Fruit fly (Drosophila melanogaster) whole organism, adult: ENCODE results near the gene CG8289.
A peak's percentile ranks its signal among the peaks of the same experiment; 100 is the strongest.

ENCODE experiments used
- CG11617 ChIP-seq: fragments of 200-800 bp; sonication (Bioruptor generic); optimal IDR thresholded peaks from 2 replicates; lab custom pipeline; 2017; ENCODE audit warnings: mild to moderate bottlenecking, missing biosample characterization, missing genetic modification reagents, missing genetic modification characterization
- CG12768 ChIP-seq: fragments of 200-800 bp; sonication (Bioruptor generic); optimal IDR thresholded peaks from 2 replicates; lab custom pipeline; 2017; ENCODE audit warnings: missing biosample characterization, missing genetic modification characterization, mild to moderate bottlenecking, moderate library complexity, missing genetic modification reagents
- CG14711 ChIP-seq: fragments of 200-800 bp; sonication (Bioruptor generic); optimal IDR thresholded peaks from 2 replicates; lab custom pipeline; 2018; ENCODE audit warnings: missing biosample characterization, mild to moderate bottlenecking, missing genetic modification characterization, moderate library complexity
- CG1620 ChIP-seq: fragments of 200-800 bp; sonication (Bioruptor generic); optimal IDR thresholded peaks from 2 replicates; lab custom pipeline; 2016; ENCODE audit warnings: missing biosample characterization, missing genetic modification characterization
- CG33017 ChIP-seq: fragments of 200-800 bp; sonication (Bioruptor generic); optimal IDR thresholded peaks from 2 replicates; lab custom pipeline; 2018; ENCODE audit warnings: missing biosample characterization, mild to moderate bottlenecking, missing genetic modification characterization, moderate library complexity
- CG5204 ChIP-seq: fragments of 200-800 bp; sonication (Bioruptor generic); optimal IDR thresholded peaks from 2 replicates; lab custom pipeline; 2016; ENCODE audit warnings: missing biosample characterization, missing genetic modification characterization
- CG7045 ChIP-seq: fragments of 200-800 bp; sonication (Bioruptor generic); optimal IDR thresholded peaks from 2 replicates; lab custom pipeline; 2017; ENCODE audit warnings: missing biosample characterization, mild to moderate bottlenecking, missing genetic modification characterization
- CG7101 ChIP-seq: fragments of 200-800 bp; sonication (Bioruptor generic); optimal IDR thresholded peaks from 2 replicates; lab custom pipeline; 2018; ENCODE audit warnings: missing biosample characterization, mild to moderate bottlenecking, missing genetic modification characterization, moderate library complexity
- Clk ChIP-seq: fragments of 200-800 bp; sonication (Bioruptor generic); optimal IDR thresholded peaks from 2 replicates; lab custom pipeline; 2017; ENCODE audit warnings: missing biosample characterization, missing genetic modification characterization
- Crg-1 ChIP-seq: fragments of 200-800 bp; sonication (Bioruptor generic); optimal IDR thresholded peaks from 2 replicates; lab custom pipeline; 2016; ENCODE audit warnings: missing biosample characterization, missing genetic modification characterization
- Hr96 ChIP-seq: fragments of 200-800 bp; sonication (Bioruptor generic); optimal IDR thresholded peaks from 2 replicates; lab custom pipeline; 2016; ENCODE audit warnings: missing biosample characterization, missing genetic modification characterization
- Mnt ChIP-seq: fragments of 200-800 bp; sonication (Bioruptor generic); optimal IDR thresholded peaks from 2 replicates; lab custom pipeline; 2016; ENCODE audit warnings: missing biosample characterization, mild to moderate bottlenecking, missing genetic modification characterization
- bab1 ChIP-seq: fragments of 200-800 bp; sonication (Bioruptor generic); optimal IDR thresholded peaks from 3 replicates; lab custom pipeline; 2019; ENCODE audit warnings: missing biosample characterization, mild to moderate bottlenecking, missing genetic modification characterization, moderate library complexity
- cic ChIP-seq: fragments of 200-800 bp; sonication (Bioruptor generic); optimal IDR thresholded peaks from 2 replicates; lab custom pipeline; 2017; ENCODE audit warnings: missing biosample characterization, mild to moderate bottlenecking, missing genetic modification characterization, moderate library complexity
- cnc ChIP-seq, 2 experiments: fragments of >200 bp; optimal IDR thresholded peaks; 2 replicates each; lab custom pipeline; 2017
- kay ChIP-seq: fragments of 200-800 bp; sonication (Bioruptor generic); peaks from one replicate; lab custom pipeline; 2016; ENCODE audit warnings: missing biosample characterization, missing genetic modification characterization, borderline replicate concordance
- ovo ChIP-seq: fragments of 200-800 bp; sonication (Bioruptor generic); optimal IDR thresholded peaks from 2 replicates; lab custom pipeline; 2016; ENCODE audit warnings: missing biosample characterization, missing genetic modification characterization
- pad ChIP-seq: fragments of 200-800 bp; sonication (Bioruptor generic); optimal IDR thresholded peaks from 3 replicates; lab custom pipeline; 2017; ENCODE audit warnings: missing biosample characterization, missing genetic modification characterization, mild to moderate bottlenecking, moderate library complexity, missing genetic modification reagents
- tj ChIP-seq: fragments of 200-800 bp; sonication (Bioruptor generic); optimal IDR thresholded peaks from 3 replicates; lab custom pipeline; 2017; ENCODE audit warnings: missing biosample characterization, mild to moderate bottlenecking, missing genetic modification characterization, moderate library complexity
- toe ChIP-seq: fragments of 200-800 bp; sonication (Bioruptor generic); optimal IDR thresholded peaks from 2 replicates; lab custom pipeline; 2016; ENCODE audit warnings: missing biosample characterization, missing genetic modification characterization

The CG8289 gene

dm6 chrX:17599330-17599729 lies 36.5 kb downstream of the CG8289 start, which contains the start of gene X11L:
TSS of gene X11L (plus strand) at chrX:17599608.
- TF ChIP-seq CG1620 (GFP tag; lab: Kevin White, UChicago) (peak; percentile 86), CG14711 (peak; percentile 61), kay (GFP tag; lab: Kevin White, UChicago) (no peak), cnc (optimal IDR thresholded peaks at IDR 0.05; lab: Kevin White, UChicago) (no peak), CG7101 (tag; lab: Kevin White, UChicago) (peak; percentile 77), cic (GFP tag; lab: Kevin White, UChicago) (peak; percentile 1), CG5204 (GFP tag; lab: Kevin White, UChicago) (peak; percentile 65), bab1 (GFP tag; lab: Kevin White, UChicago) (peak; percentile 73), Hr96 (GFP tag; lab: Kevin White, UChicago) (no peak), Clk (GFP tag; lab: Kevin White, UChicago) (no peak), ovo (GFP tag; lab: Kevin White, UChicago) (peak; percentile 36), Crg-1 (GFP tag; lab: Kevin White, UChicago) (peak; percentile 87), CG11617 (GFP tag; lab: Kevin White, UChicago) (peak; percentile 62), pad (GFP tag; lab: Kevin White, UChicago) (peak; percentile 67), Mnt (GFP tag; lab: Kevin White, UChicago) (peak; percentile 80), CG7045 (peak; percentile 41), toe (GFP tag; lab: Kevin White, UChicago) (peak; percentile 66), tj (GFP tag; lab: Kevin White, UChicago) (peak; percentile 40), CG12768 (peak; percentile 60), CG33017 (tag; lab: Kevin White, UChicago) (peak; percentile 19)

DNA sequence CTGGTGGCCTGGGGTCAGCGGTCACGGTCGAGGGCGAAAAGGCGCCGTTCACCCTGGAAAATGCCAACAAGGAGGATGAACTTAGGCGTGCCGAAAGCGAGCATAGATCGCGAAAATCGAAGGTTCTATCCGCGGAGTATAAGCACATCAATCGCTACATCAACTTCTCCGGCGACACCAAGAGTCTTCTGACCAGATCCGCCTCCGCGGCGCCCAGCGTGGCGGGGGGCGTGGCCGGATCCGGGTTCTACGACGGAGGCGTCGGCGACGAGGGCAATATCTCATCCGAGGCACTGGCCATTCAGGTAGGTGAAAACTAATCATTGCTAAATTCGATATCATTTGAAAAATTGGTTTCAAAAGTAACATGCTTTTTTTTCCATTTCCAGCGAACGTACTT lies 38.2 kb downstream of the CG8289 start:
- TF ChIP-seq CG5204 (GFP tag; lab: Kevin White, UChicago): no peak
- no peak for TF ChIP-seq CG11617 (GFP tag; lab: Kevin White, UChicago)
- no peak for TF ChIP-seq cnc (optimal IDR thresholded peaks at IDR 0.05; lab: Kevin White, UChicago)
- no peak for TF ChIP-seq bab1 (GFP tag; lab: Kevin White, UChicago)
- no peak for TF ChIP-seq CG7101 (tag; lab: Kevin White, UChicago)
- TF ChIP-seq CG7045: no peak
- no peak for TF ChIP-seq Clk (GFP tag; lab: Kevin White, UChicago)
- no peak for TF ChIP-seq CG1620 (GFP tag; lab: Kevin White, UChicago)
- TF ChIP-seq Crg-1 (GFP tag; lab: Kevin White, UChicago): no peak
- TF ChIP-seq CG33017 (tag; lab: Kevin White, UChicago): no peak
- TF ChIP-seq Hr96 (GFP tag; lab: Kevin White, UChicago): no peak
- TF ChIP-seq ovo (GFP tag; lab: Kevin White, UChicago): no peak
- TF ChIP-seq CG14711: no peak
- TF ChIP-seq toe (GFP tag; lab: Kevin White, UChicago): no peak
- TF ChIP-seq cic (GFP tag; lab: Kevin White, UChicago): no peak
- no peak for TF ChIP-seq CG12768
- no peak for TF ChIP-seq tj (GFP tag; lab: Kevin White, UChicago)
- no peak for TF ChIP-seq Mnt (GFP tag; lab: Kevin White, UChicago)

- peak; percentile 38 for TF ChIP-seq bab1 (GFP tag; lab: Kevin White, UChicago)
- peak; percentile 30 for TF ChIP-seq kay (GFP tag; lab: Kevin White, UChicago)
- no peak for TF ChIP-seq CG1620 (GFP tag; lab: Kevin White, UChicago)
- peak; percentile 33 for TF ChIP-seq CG14711
- TF ChIP-seq cic (GFP tag; lab: Kevin White, UChicago): no peak
- no peak for TF ChIP-seq pad (GFP tag; lab: Kevin White, UChicago)
These were observed 40.0 kb downstream of the CG8289 start for dm6 chrX:17595822-17596221.

DNA sequence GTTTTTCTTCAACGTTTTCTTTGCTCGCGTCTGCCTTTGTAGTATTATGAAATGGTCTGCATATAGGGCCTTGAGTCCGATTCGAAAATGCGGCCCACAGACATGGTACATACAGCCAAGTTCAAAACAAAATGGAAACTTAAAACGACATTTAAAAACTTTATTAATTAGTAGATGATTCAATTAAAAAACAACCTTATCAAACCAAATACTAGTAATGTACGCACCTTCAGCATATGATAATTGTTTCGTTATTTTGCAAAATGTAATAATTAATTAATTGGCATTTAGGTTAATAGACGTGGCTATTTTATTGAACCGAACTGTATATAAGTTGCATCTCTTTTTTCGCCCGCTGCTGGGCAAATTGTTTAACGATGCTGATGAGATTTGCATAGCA lies 41.1 kb downstream of the CG8289 start:
- TF ChIP-seq kay (GFP tag; lab: Kevin White, UChicago): no peak
- TF ChIP-seq CG12768: no peak
- no peak for TF ChIP-seq tj (GFP tag; lab: Kevin White, UChicago)
- TF ChIP-seq CG7101 (tag; lab: Kevin White, UChicago): no peak
- TF ChIP-seq toe (GFP tag; lab: Kevin White, UChicago): no peak
- TF ChIP-seq Hr96 (GFP tag; lab: Kevin White, UChicago): no peak
- TF ChIP-seq CG14711: no peak
- TF ChIP-seq Crg-1 (GFP tag; lab: Kevin White, UChicago): no peak
- TF ChIP-seq cnc (optimal IDR thresholded peaks at IDR 0.05; lab: Kevin White, UChicago): no peak
- TF ChIP-seq CG33017 (tag; lab: Kevin White, UChicago): no peak
- TF ChIP-seq Clk (GFP tag; lab: Kevin White, UChicago): no peak
- no peak for TF ChIP-seq CG1620 (GFP tag; lab: Kevin White, UChicago)
- TF ChIP-seq Mnt (GFP tag; lab: Kevin White, UChicago): no peak
- TF ChIP-seq CG7045: no peak
- TF ChIP-seq bab1 (GFP tag; lab: Kevin White, UChicago): no peak
- no peak for TF ChIP-seq pad (GFP tag; lab: Kevin White, UChicago)
- TF ChIP-seq ovo (GFP tag; lab: Kevin White, UChicago): no peak
- no peak for TF ChIP-seq CG5204 (GFP tag; lab: Kevin White, UChicago)
- no peak for TF ChIP-seq cic (GFP tag; lab: Kevin White, UChicago)

DNA sequence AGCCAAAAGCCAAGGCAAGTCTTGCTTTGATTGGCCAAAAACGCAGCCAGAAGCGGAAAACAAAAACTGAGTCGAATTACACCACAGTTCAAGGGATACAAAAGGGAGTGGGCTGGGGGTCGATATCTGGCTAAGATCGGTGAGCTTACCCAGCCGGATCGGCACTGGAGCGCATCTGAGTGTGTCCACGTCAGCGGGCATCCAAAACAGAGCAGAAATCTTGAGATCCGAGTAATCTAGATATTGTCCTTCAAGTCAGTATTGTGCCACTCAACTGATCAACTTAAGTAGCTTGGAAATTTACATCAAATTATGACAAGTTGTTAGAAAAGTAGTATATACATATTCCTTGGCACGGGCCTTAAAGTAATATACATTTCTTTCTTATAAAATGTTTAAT lies 47.3 kb downstream of the CG8289 start, which contains the start of gene CG12992:
Gene CG12992, plus strand, starts transcription at position 301 of the 400 bp plus-strand sequence.
- TF ChIP-seq tj (GFP tag; lab: Kevin White, UChicago) (peak; percentile 15), CG14711 (no peak)

DNA sequence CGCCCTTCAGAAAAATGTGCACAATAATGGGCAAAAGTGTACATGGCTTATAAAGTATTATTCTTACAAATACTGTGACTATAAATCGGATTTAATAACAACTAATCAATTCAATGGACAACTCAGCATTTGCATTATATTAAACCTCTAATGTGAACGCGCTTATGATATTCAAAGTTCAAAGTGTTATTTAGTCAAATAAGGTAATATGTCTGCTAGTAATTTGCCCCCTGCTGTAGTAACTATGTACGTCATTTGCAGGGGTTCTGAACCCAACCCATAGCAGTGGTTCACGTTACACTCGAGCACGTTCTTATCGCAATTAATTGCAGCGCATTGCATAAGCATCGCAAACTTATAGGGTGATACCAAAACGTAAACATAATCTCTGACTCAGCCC lies 47.7 kb downstream of the CG8289 start:
- TF ChIP-seq cic (GFP tag; lab: Kevin White, UChicago): no peak
- no peak for TF ChIP-seq Clk (GFP tag; lab: Kevin White, UChicago)
- peak; percentile 70 for TF ChIP-seq CG33017 (tag; lab: Kevin White, UChicago)
- no peak for TF ChIP-seq toe (GFP tag; lab: Kevin White, UChicago)
- TF ChIP-seq tj (GFP tag; lab: Kevin White, UChicago): peak; percentile 79
- peak; percentile 14 for TF ChIP-seq ovo (GFP tag; lab: Kevin White, UChicago)
- peak; percentile 8 for TF ChIP-seq CG5204 (GFP tag; lab: Kevin White, UChicago)
- no peak for TF ChIP-seq Hr96 (GFP tag; lab: Kevin White, UChicago)
- TF ChIP-seq CG7101 (tag; lab: Kevin White, UChicago): peak; percentile 83
- TF ChIP-seq cnc (optimal IDR thresholded peaks at IDR 0.05; lab: Kevin White, UChicago): no peak
- TF ChIP-seq CG12768: peak; percentile 38
- no peak for TF ChIP-seq CG1620 (GFP tag; lab: Kevin White, UChicago)
- peak; percentile 64 for TF ChIP-seq CG14711
- TF ChIP-seq bab1 (GFP tag; lab: Kevin White, UChicago): peak; percentile 92
- TF ChIP-seq Mnt (GFP tag; lab: Kevin White, UChicago): peak; percentile 62
- peak; percentile 48 for TF ChIP-seq Crg-1 (GFP tag; lab: Kevin White, UChicago)
- peak; percentile 63 for TF ChIP-seq pad (GFP tag; lab: Kevin White, UChicago)
- TF ChIP-seq CG7045: peak; percentile 30
- peak; percentile 55 for TF ChIP-seq kay (GFP tag; lab: Kevin White, UChicago)
- TF ChIP-seq CG11617 (GFP tag; lab: Kevin White, UChicago): peak; percentile 86
